Worm (Caenorhabditis elegans): ENCODE results near the gene pes-5.
A peak's percentile ranks its signal among the peaks of the same experiment; 100 is the strongest.

pes-5 gene

ce11 chrII:11860623-11861079, 30.8 kb upstream of the pes-5 start, which contains the start of gene K12D12.5:
K12D12.5 (plus strand) TSS chrII:11861029.
- TF ChIP-seq unc-130 (GFP tag; optimal IDR thresholded peaks at IDR 0.05) (peak; percentile 93), lin-38 (GFP tag; IDR thresholded peaks at IDR 0.05) (0 out of 2 replicates have a peak, but pooled peaks have one; percentile 27), lir-3 (tag; optimal IDR thresholded peaks at IDR 0.05) (no peak), D1046.2 (GFP tag; IDR thresholded peaks at IDR 0.05) (no peak), nhr-10 (tag; optimal IDR thresholded peaks at IDR 0.05) (no peak), ceh-82 (tag; optimal IDR thresholded peaks at IDR 0.05) (no peak), ceh-28 (tag; optimal IDR thresholded peaks at IDR 0.05) (no peak), php-3 (GFP tag; IDR thresholded peaks at IDR 0.05) (no peak), dmd-9 (GFP tag; IDR thresholded peaks at IDR 0.05) (0 out of 2 replicates have a peak, but pooled peaks have one; percentile 21), madf-5 (GFP tag; IDR thresholded peaks at IDR 0.05) (no peak), dmd-6 (GFP tag; IDR thresholded peaks at IDR 0.05) (peak; percentile 34; the same call in 1 of the 2 replicates), madf-9 (GFP tag; conservative IDR thresholded peaks at IDR 0.05) (no peak), hlh-30 (tag; optimal IDR thresholded peaks at IDR 0.05; ENCODE audit: insufficient read depth) (no peak), spr-3 (GFP tag; optimal IDR thresholded peaks at IDR 0.05) (no peak), zip-11 (GFP tag; IDR thresholded peaks at IDR 0.05) (no peak), ama-1 (optimal IDR thresholded peaks at IDR 0.05) (no peak), Y105C5A.15 (GFP tag; IDR thresholded peaks at IDR 0.05) (no peak), F37D6.2 (tag; optimal IDR thresholded peaks at IDR 0.05) (no peak), Y48G9A.11 (GFP tag; IDR thresholded peaks at IDR 0.05) (peak; percentile 58), set-16 (GFP tag; IDR thresholded peaks at IDR 0.05) (no peak), nhr-6 (tag; optimal IDR thresholded peaks at IDR 0.05) (no peak), jun-1 (tag; optimal IDR thresholded peaks at IDR 0.05) (no peak), nhr-28 (tag; optimal IDR thresholded peaks at IDR 0.05) (no peak), gei-8 (GFP tag; optimal IDR thresholded peaks at IDR 0.05) (no peak), nhr-11 (tag; optimal IDR thresholded peaks at IDR 0.05) (no peak), mdl-1 (tag; optimal IDR thresholded peaks at IDR 0.05) (no peak), daf-12 (tag; optimal IDR thresholded peaks at IDR 0.05) (no peak), F49E8.2 (tag; optimal IDR thresholded peaks at IDR 0.05; ENCODE audit: borderline replicate concordance) (peak; percentile 42), lin-1 (GFP tag; IDR thresholded peaks at IDR 0.05) (no peak), cey-2 (tag; optimal IDR thresholded peaks at IDR 0.05; ENCODE audit: borderline replicate concordance, insufficient read depth) (no peak), hmg-1.1 (GFP tag; IDR thresholded peaks at IDR 0.05) (no peak), mes-2 (tag; optimal IDR thresholded peaks at IDR 0.05; ENCODE audit: poor library complexity, severe bottlenecking) (peak; percentile 80), egl-43 (GFP tag; IDR thresholded peaks at IDR 0.05) (no peak)

DNA sequence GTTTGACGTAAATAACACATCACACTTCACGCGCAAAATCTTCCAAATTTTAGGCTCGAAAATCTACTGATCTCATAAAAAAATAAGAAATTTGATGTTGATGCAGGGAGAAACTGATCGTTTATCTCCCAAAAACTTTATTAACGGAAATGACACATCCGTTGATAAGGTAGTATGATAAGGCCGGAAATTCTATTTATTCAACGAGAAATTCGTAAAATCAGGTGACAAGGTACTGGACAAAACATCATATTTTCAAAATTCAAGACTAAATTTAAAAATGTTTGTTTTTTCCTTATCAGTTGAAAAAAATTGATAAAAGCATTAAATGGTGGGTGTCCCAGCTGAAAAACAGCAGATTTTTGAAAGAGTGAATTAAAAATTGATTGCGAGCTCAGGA, 30.0 kb upstream of the pes-5 start:
- TF ChIP-seq daf-16 (GFP tag; optimal IDR thresholded peaks at IDR 0.05) = no peak
- TF ChIP-seq daf-16 (tag; optimal IDR thresholded peaks at IDR 0.05) = peak; percentile 49
- no peak for TF ChIP-seq mxl-3 (GFP tag; optimal IDR thresholded peaks at IDR 0.05)

DNA sequence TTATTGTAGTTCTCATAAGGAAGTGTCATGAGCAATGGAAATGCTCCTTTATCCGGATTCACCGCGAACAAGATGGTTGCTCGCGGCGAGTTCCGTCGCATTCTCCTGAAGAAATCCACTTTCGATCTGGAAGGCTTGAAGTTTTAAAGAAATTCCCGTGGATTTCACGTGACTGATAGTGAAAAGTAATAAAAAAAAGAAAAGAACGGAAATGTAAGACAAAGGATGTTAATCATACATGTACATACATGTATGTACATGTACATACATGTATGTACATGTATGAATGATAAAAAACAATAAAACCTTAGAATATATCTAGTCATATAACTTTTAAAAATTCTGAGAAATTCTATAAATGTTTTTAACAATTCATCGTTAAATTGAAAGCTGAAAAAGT, 26.5 kb upstream of the pes-5 start, which contains the start of gene clh-1:
Gene clh-1 (minus strand): TSS at position 101 of the 400 bp plus-strand sequence.
- TF ChIP-seq R02D3.7 (tag; optimal IDR thresholded peaks at IDR 0.05) = no peak
- no peak for TF ChIP-seq mdl-1 (tag; optimal IDR thresholded peaks at IDR 0.05)
- TF ChIP-seq nhr-48 (tag; optimal IDR thresholded peaks at IDR 0.05) = no peak
- no peak for TF ChIP-seq ZK546.5 (tag; optimal IDR thresholded peaks at IDR 0.05)
- TF ChIP-seq mes-2 (tag; optimal IDR thresholded peaks at IDR 0.05; ENCODE audit: poor library complexity, severe bottlenecking) = no peak
- no peak for TF ChIP-seq nhr-77 (tag; optimal IDR thresholded peaks at IDR 0.05)
- no peak for TF ChIP-seq set-16 (GFP tag; IDR thresholded peaks at IDR 0.05)
- TF ChIP-seq gei-8 (GFP tag; optimal IDR thresholded peaks at IDR 0.05) = no peak
- TF ChIP-seq nhr-76 (tag; optimal IDR thresholded peaks at IDR 0.05) = no peak
- no peak for TF ChIP-seq dpl-1 (GFP tag; optimal IDR thresholded peaks at IDR 0.05)
- no peak for TF ChIP-seq mxl-2 (GFP tag; conservative IDR thresholded peaks at IDR 0.05)
- TF ChIP-seq arid-1 (GFP tag; conservative IDR thresholded peaks at IDR 0.05) = no peak
